Worm (Caenorhabditis elegans) whole organism, mixed stage, embryonic: ENCODE results near the gene ZK1127.4.

Experiments used
- blmp-1 ChIP-seq: fragments of 150-350 bp; optimal IDR thresholded peaks from 2 replicates; lab custom pipeline; 2014; ENCODE audit warnings: missing biosample characterization, missing genetic modification characterization
- ceh-43 ChIP-seq: fragments of 200-800 bp; sonication (Bioruptor generic); optimal IDR thresholded peaks from 2 replicates; lab custom pipeline; 2018; ENCODE audit warnings: mild to moderate bottlenecking, missing genetic modification characterization, moderate library complexity, missing compliant biosample characterization
- lin-13 ChIP-seq: fragments of 150-350 bp; optimal IDR thresholded peaks from 2 replicates; lab custom pipeline; 2014; ENCODE audit warnings: missing biosample characterization, missing genetic modification characterization
- lin-32 ChIP-seq: fragments of 200-800 bp; sonication (Bioruptor generic); optimal IDR thresholded peaks from 2 replicates; lab custom pipeline; 2018; ENCODE audit warnings: mild to moderate bottlenecking, missing genetic modification characterization, missing compliant biosample characterization
- lsy-2 ChIP-seq: fragments of 150-350 bp; optimal IDR thresholded peaks from 2 replicates; lab custom pipeline; 2014; ENCODE audit warnings: missing biosample characterization, missing genetic modification characterization
- mab-5 ChIP-seq: fragments of 150-350 bp; optimal IDR thresholded peaks from 2 replicates; lab custom pipeline; 2014; ENCODE audit warnings: missing biosample characterization, missing genetic modification characterization
- nhr-12 ChIP-seq: fragments of 150-350 bp; optimal IDR thresholded peaks from 2 replicates; lab custom pipeline; 2014; ENCODE audit warnings: missing biosample characterization, missing genetic modification characterization
- nhr-28 ChIP-seq: fragments of 150-350 bp; optimal IDR thresholded peaks from 2 replicates; lab custom pipeline; 2014; ENCODE audit warnings: missing biosample characterization, missing genetic modification characterization
- nhr-76 ChIP-seq: sonication (generic microtip); optimal IDR thresholded peaks from 2 replicates; lab custom pipeline; 2017; ENCODE audit warnings: missing biosample characterization, missing genetic modification characterization
- pha-4 ChIP-seq: fragments of 150-350 bp; optimal IDR thresholded peaks from 2 replicates; lab custom pipeline; 2018; ENCODE audit warnings: missing biosample characterization, missing genetic modification reagents, missing genetic modification characterization
- snpc-4 ChIP-seq: fragments of 150-350 bp; optimal IDR thresholded peaks from 2 replicates; lab custom pipeline; 2014; ENCODE audit warnings: missing biosample characterization, missing genetic modification characterization
- ztf-11 ChIP-seq: fragments of 150-350 bp; optimal IDR thresholded peaks from 2 replicates; lab custom pipeline; 2014; ENCODE audit warnings: missing biosample characterization, missing genetic modification characterization

- no peak for TF ChIP-seq nhr-28 (tag; lab: Kevin White, UChicago)
- no peak for TF ChIP-seq mab-5 (tag; lab: Kevin White, UChicago)
- TF ChIP-seq pha-4: peak; percentile 65
- TF ChIP-seq snpc-4 (tag; lab: Kevin White, UChicago): no peak
- peak; percentile 21 for TF ChIP-seq lsy-2 (tag; lab: Kevin White, UChicago)
- no peak for TF ChIP-seq nhr-12 (tag; lab: Kevin White, UChicago)
- TF ChIP-seq nhr-76 (tag; lab: Kevin White, UChicago): no peak
- TF ChIP-seq lin-32 (GFP tag; lab: Kevin White, UChicago): no peak
- TF ChIP-seq ztf-11: no peak
- no peak for TF ChIP-seq lin-13 (tag; lab: Kevin White, UChicago)
- no peak for TF ChIP-seq blmp-1 (tag; lab: Kevin White, UChicago)
- TF ChIP-seq ceh-43 (GFP tag; lab: Kevin White, UChicago): no peak
These were observed 28.6 kb upstream of the ZK1127.4 start, which contains the start of gene znf-598 for ce11 chrII:7024897-7025852.
